Worm (Caenorhabditis elegans) whole organism, young adult: ENCODE data around the gene ifet-1.

ENCODE experiments used
- B0019.2 ChIP-seq: fragments of 200-800 bp; sonication (Bioruptor generic); conservative IDR thresholded peaks from 2 replicates; pipeline ENCODE4 v1.3.6; 2022; ENCODE audit warnings: missing genetic modification reagents, missing genetic modification characterization, missing compliant biosample characterization
- B0035.1 ChIP-seq: sonication (generic microtip); optimal IDR thresholded peaks from 2 replicates; lab custom pipeline; 2016; ENCODE audit warnings: missing genetic modification characterization, mild to moderate bottlenecking, missing compliant biosample characterization, missing genotype, missing genetic modification reagents
- C06A6.2 ChIP-seq: fragments of 200-800 bp; sonication (Bioruptor generic); conservative IDR thresholded peaks from 2 replicates; pipeline ENCODE4 v1.3.6; 2022; ENCODE audit warnings: missing genetic modification characterization, missing compliant biosample characterization
- F10E7.11 ChIP-seq: sonication (generic microtip); optimal IDR thresholded peaks from 2 replicates; lab custom pipeline; 2017; ENCODE audit warnings: mild to moderate bottlenecking, missing genetic modification characterization, moderate library complexity, missing compliant biosample characterization
- F49E8.2 ChIP-seq: sonication (generic microtip); optimal IDR thresholded peaks from 3 replicates; lab custom pipeline; 2017; ENCODE audit warnings: missing genetic modification characterization, mild to moderate bottlenecking, missing compliant biosample characterization, antibody characterized with exemption, moderate library complexity; ENCODE audit not compliant: insufficient read depth
- F55B11.4 ChIP-seq: sonication (generic microtip); optimal IDR thresholded peaks from 2 replicates; lab custom pipeline; 2016; ENCODE audit warnings: missing compliant biosample characterization, missing genetic modification characterization, borderline replicate concordance; ENCODE audit not compliant: insufficient read depth
- F57A8.1 ChIP-seq: fragments of 200-800 bp; sonication (Bioruptor generic); optimal IDR thresholded peaks from 2 replicates; lab custom pipeline; 2018; ENCODE audit warnings: mild to moderate bottlenecking, missing genetic modification characterization, moderate library complexity, missing compliant biosample characterization
- F57C9.4 ChIP-seq: sonication (generic microtip); optimal IDR thresholded peaks from 2 replicates; lab custom pipeline; 2017; ENCODE audit warnings: mild to moderate bottlenecking, missing genetic modification characterization, missing compliant biosample characterization
- K11D2.4 ChIP-seq: fragments of 200-800 bp; sonication (Bioruptor generic); IDR thresholded peaks from 2 replicates; pipeline ENCODE4 v1.3.6; 2022; ENCODE audit warnings: missing genetic modification reagents, missing genetic modification characterization, missing compliant biosample characterization
- K12H6.12 ChIP-seq: fragments of 200-800 bp; sonication (Bioruptor generic); optimal IDR thresholded peaks from 2 replicates; lab custom pipeline; 2018; ENCODE audit warnings: mild to moderate bottlenecking, missing genetic modification characterization, missing compliant biosample characterization
- T26A5.8 ChIP-seq: sonication (generic microtip); optimal IDR thresholded peaks from 2 replicates; lab custom pipeline; 2016; ENCODE audit warnings: missing genetic modification characterization, missing compliant biosample characterization
- Y79H2A.3 ChIP-seq: fragments of 200-800 bp; sonication (Bioruptor generic); conservative IDR thresholded peaks from 2 replicates; pipeline ENCODE4 v1.3.6; 2022; ENCODE audit warnings: missing genetic modification reagents, missing genetic modification characterization, missing compliant biosample characterization
- Y95B8A.8 ChIP-seq: fragments of 200-800 bp; sonication (Bioruptor generic); IDR thresholded peaks from 2 replicates; pipeline ENCODE4 v1.3.6; 2022; ENCODE audit warnings: missing genetic modification reagents, missing genetic modification characterization, missing compliant biosample characterization
- ZK185.1 ChIP-seq: sonication (generic microtip); optimal IDR thresholded peaks from 2 replicates; lab custom pipeline; 2016; ENCODE audit warnings: mild to moderate bottlenecking, missing genetic modification characterization, missing compliant biosample characterization; ENCODE audit not compliant: poor library complexity, severe bottlenecking
- aptf-2 ChIP-seq: fragments of 200-800 bp; sonication (Bioruptor generic); conservative IDR thresholded peaks from 2 replicates; pipeline ENCODE4 v1.3.6; 2022; ENCODE audit warnings: missing genetic modification reagents, missing genetic modification characterization, missing compliant biosample characterization
- attf-5 ChIP-seq: fragments of 200-800 bp; sonication (Bioruptor generic); optimal IDR thresholded peaks from 2 replicates; lab custom pipeline; 2018; ENCODE audit warnings: mild to moderate bottlenecking, missing genetic modification characterization, missing compliant biosample characterization
- bed-1 ChIP-seq: fragments of 200-800 bp; sonication (Bioruptor generic); IDR thresholded peaks from 2 replicates; pipeline ENCODE4 v1.3.6; 2022; ENCODE audit warnings: missing genetic modification reagents, missing genetic modification characterization, missing compliant biosample characterization
- ccch-3 ChIP-seq: fragments of 200-800 bp; sonication (Bioruptor generic); optimal IDR thresholded peaks from 2 replicates; lab custom pipeline; 2018; ENCODE audit warnings: mild to moderate bottlenecking, missing genetic modification characterization, missing compliant biosample characterization
- cebp-2 ChIP-seq: fragments of 200-800 bp; sonication (Bioruptor generic); IDR thresholded peaks from 2 replicates; pipeline ENCODE4 v1.3.6; 2022; ENCODE audit warnings: missing genetic modification characterization, missing compliant biosample characterization
- ceh-100 ChIP-seq: fragments of 200-800 bp; sonication (Bioruptor generic); IDR thresholded peaks from 2 replicates; pipeline ENCODE4 v1.3.6; 2022; ENCODE audit warnings: missing genetic modification reagents, missing genetic modification characterization, missing compliant biosample characterization
- ceh-27 ChIP-seq: fragments of 200-800 bp; sonication (Bioruptor generic); optimal IDR thresholded peaks from 2 replicates; lab custom pipeline; 2018; ENCODE audit warnings: mild to moderate bottlenecking, missing genetic modification characterization, moderate library complexity, missing compliant biosample characterization
- ceh-91 ChIP-seq: fragments of 200-800 bp; sonication (Bioruptor generic); IDR thresholded peaks from 2 replicates; pipeline ENCODE4 v1.3.6; 2022; ENCODE audit warnings: missing genetic modification reagents, missing genetic modification characterization, missing compliant biosample characterization
- chd-7 ChIP-seq: sonication (generic microtip); optimal IDR thresholded peaks from 2 replicates; lab custom pipeline; 2016; ENCODE audit warnings: mild to moderate bottlenecking, missing genetic modification characterization, moderate library complexity, missing compliant biosample characterization
- die-1 ChIP-seq: sonication (generic microtip); optimal IDR thresholded peaks from 2 replicates; lab custom pipeline; 2016; ENCODE audit warnings: missing genotype, mild to moderate bottlenecking, missing genetic modification characterization, missing compliant biosample characterization
- dox-1 ChIP-seq: fragments of 200-800 bp; sonication (Bioruptor generic); IDR thresholded peaks from 2 replicates; pipeline ENCODE4 v1.3.6; 2022; ENCODE audit warnings: missing genetic modification reagents, missing genetic modification characterization, missing compliant biosample characterization
- dpl-1 ChIP-seq: fragments of 150-350 bp; optimal IDR thresholded peaks from 2 replicates; lab custom pipeline; 2014; ENCODE audit warnings: missing biosample characterization, missing genetic modification reagents, missing genetic modification characterization
- ekl-4 ChIP-seq: fragments of 200-800 bp; sonication (Bioruptor generic); IDR thresholded peaks from 2 replicates; pipeline ENCODE4 v1.3.6; 2022; ENCODE audit warnings: missing genetic modification reagents, missing genetic modification characterization, missing compliant biosample characterization
- ets-4 ChIP-seq: fragments of 200-800 bp; sonication (Bioruptor generic); optimal IDR thresholded peaks from 2 replicates; lab custom pipeline; 2018; ENCODE audit warnings: mild to moderate bottlenecking, missing genetic modification characterization, missing compliant biosample characterization
- hlh-26 ChIP-seq: fragments of 200-800 bp; sonication (Bioruptor generic); conservative IDR thresholded peaks from 2 replicates; pipeline ENCODE4 v1.3.6; 2022; ENCODE audit warnings: missing genetic modification reagents, missing genetic modification characterization, missing compliant biosample characterization
- hmg-1.2 ChIP-seq: fragments of 200-800 bp; sonication (Bioruptor generic); IDR thresholded peaks from 2 replicates; pipeline ENCODE4 v1.3.6; 2022; ENCODE audit warnings: missing genetic modification reagents, missing genetic modification characterization, missing compliant biosample characterization
- hmg-20 ChIP-seq: fragments of 200-800 bp; sonication (Bioruptor generic); IDR thresholded peaks from 2 replicates; pipeline ENCODE4 v1.3.6; 2022; ENCODE audit warnings: missing genetic modification reagents, missing genetic modification characterization, missing compliant biosample characterization
- hrde-1 ChIP-seq: sonication (generic microtip); optimal IDR thresholded peaks from 2 replicates; lab custom pipeline; 2016; ENCODE audit warnings: missing genetic modification characterization, mild to moderate bottlenecking, missing compliant biosample characterization, moderate library complexity, missing genotype, missing genetic modification reagents, borderline replicate concordance
- lag-1 ChIP-seq: fragments of 200-800 bp; sonication (Bioruptor generic); IDR thresholded peaks from 2 replicates; pipeline ENCODE4 v1.3.6; 2022; ENCODE audit warnings: missing genetic modification reagents, missing genetic modification characterization, missing compliant biosample characterization
- lin-35 ChIP-seq, 3 experiments: fragments of 150-350 bp in 2 of 3; sonication (generic microtip) in 1 of 3; optimal IDR thresholded peaks; 2 replicates each; lab custom pipeline; 2014 to 2018; ENCODE audit warnings: missing biosample characterization in 3 of 3, missing genetic modification characterization in 3 of 3, missing genetic modification reagents in 3 of 3
- lsy-27 ChIP-seq: sonication (generic microtip); optimal IDR thresholded peaks from 2 replicates; lab custom pipeline; 2017; ENCODE audit warnings: missing genetic modification characterization, mild to moderate bottlenecking, missing compliant biosample characterization, antibody characterized with exemption, missing genotype, borderline replicate concordance; ENCODE audit not compliant: insufficient read depth
- madf-8 ChIP-seq: fragments of 200-800 bp; sonication (Bioruptor generic); conservative IDR thresholded peaks from 2 replicates; pipeline ENCODE4 v1.3.6; 2022; ENCODE audit warnings: missing genetic modification reagents, missing genetic modification characterization, missing compliant biosample characterization
- mcd-1 ChIP-seq: fragments of 200-800 bp; sonication (Bioruptor generic); IDR thresholded peaks from 2 replicates; pipeline ENCODE4 v1.3.6; 2022; ENCODE audit warnings: missing genetic modification reagents, missing genetic modification characterization, missing compliant biosample characterization
- mel-28 ChIP-seq: sonication (generic microtip); optimal IDR thresholded peaks from 2 replicates; lab custom pipeline; 2016; ENCODE audit warnings: borderline replicate concordance, mild to moderate bottlenecking, missing genetic modification characterization, missing compliant biosample characterization
- mxl-1 ChIP-seq: sonication (generic microtip); optimal IDR thresholded peaks from 2 replicates; lab custom pipeline; 2016; ENCODE audit warnings: missing genetic modification characterization, missing compliant biosample characterization
- nfyb-1 ChIP-seq: fragments of 200-800 bp; sonication (Bioruptor generic); IDR thresholded peaks from 2 replicates; pipeline ENCODE4 v1.3.6; 2022; ENCODE audit warnings: missing genetic modification reagents, missing genetic modification characterization, missing compliant biosample characterization
- nhr-90 ChIP-seq: sonication (generic microtip); optimal IDR thresholded peaks from 2 replicates; lab custom pipeline; 2016; ENCODE audit warnings: missing genotype, mild to moderate bottlenecking, missing genetic modification characterization, missing compliant biosample characterization
- repo-1 ChIP-seq: sonication (generic microtip); optimal IDR thresholded peaks from 2 replicates; lab custom pipeline; 2017; ENCODE audit warnings: mild to moderate bottlenecking, missing genetic modification characterization, missing compliant biosample characterization
- snpc-1.3 ChIP-seq: sonication (generic microtip); optimal IDR thresholded peaks from 2 replicates; lab custom pipeline; 2017; ENCODE audit warnings: missing genetic modification characterization, mild to moderate bottlenecking, missing compliant biosample characterization, antibody characterized with exemption, moderate library complexity, missing genotype, missing genetic modification reagents; ENCODE audit not compliant: insufficient read depth
- snpc-3.4 ChIP-seq: sonication (generic microtip); optimal IDR thresholded peaks from 2 replicates; lab custom pipeline; 2017; ENCODE audit warnings: missing genetic modification characterization, mild to moderate bottlenecking, missing compliant biosample characterization, antibody characterized with exemption, moderate library complexity, missing genotype, missing genetic modification reagents
- tbp1 ChIP-seq: fragments of 200-800 bp; sonication (Bioruptor generic); optimal IDR thresholded peaks from 2 replicates; lab custom pipeline; 2018; ENCODE audit warnings: mild to moderate bottlenecking, missing genetic modification characterization, missing compliant biosample characterization
- unc-62 ChIP-seq: fragments of 150-350 bp; optimal IDR thresholded peaks from 2 replicates; lab custom pipeline; 2014; ENCODE audit warnings: missing biosample characterization, missing genetic modification reagents, missing genetic modification characterization
- ztf-25 ChIP-seq: fragments of 200-800 bp; sonication (Bioruptor generic); IDR thresholded peaks from 2 replicates; pipeline ENCODE4 v1.3.6; 2022; ENCODE audit warnings: missing genetic modification reagents, missing genetic modification characterization, missing compliant biosample characterization

The ifet-1 gene

ce11 chrIII:4449893-4450579 is 24.9 kb downstream of the ifet-1 start, which contains the start of gene ceh-43 (continued):
- no peak for TF ChIP-seq madf-8 (GFP tag; lab: Robert Waterston, UW)
- no peak for TF ChIP-seq K12H6.12 (tag; lab: Kevin White, UChicago)
- TF ChIP-seq dox-1, result no peak
- peak; percentile 92 for TF ChIP-seq tbp1 (GFP tag; lab: Kevin White, UChicago)
- no peak for TF ChIP-seq ekl-4 (GFP tag; lab: Robert Waterston, UW)
- TF ChIP-seq F57C9.4 (tag; lab: Kevin White, UChicago), result no peak
- no peak for TF ChIP-seq attf-5 (GFP tag; lab: Kevin White, UChicago)
- TF ChIP-seq cebp-2 (GFP tag; lab: Robert Waterston, UW), result no peak
- TF ChIP-seq mcd-1, result no peak
- no peak for TF ChIP-seq lag-1
- TF ChIP-seq die-1 (tag; lab: Kevin White, UChicago), result peak; percentile 35
- peak; percentile 51 for TF ChIP-seq ceh-100 (GFP tag; lab: Robert Waterston, UW)
- TF ChIP-seq hmg-20, result no peak
- no peak for TF ChIP-seq C06A6.2 (GFP tag; lab: Robert Waterston, UW)
- no peak for TF ChIP-seq ccch-3
- TF ChIP-seq F57A8.1 (GFP tag; lab: Kevin White, UChicago), result no peak
- TF ChIP-seq aptf-2 (GFP tag; lab: Robert Waterston, UW), result no peak
- no peak for TF ChIP-seq lsy-27 (tag; lab: Kevin White, UChicago)
- TF ChIP-seq F49E8.2 (tag; lab: Kevin White, UChicago), result no peak
- no peak for TF ChIP-seq dpl-1 (GFP tag; lab: Kevin White, UChicago)
- no peak for TF ChIP-seq hlh-26
- no peak for TF ChIP-seq unc-62 (GFP tag; lab: Kevin White, UChicago)
- TF ChIP-seq chd-7, result no peak
- peak; percentile 53 for TF ChIP-seq hmg-1.2 (GFP tag; lab: Robert Waterston, UW)
- TF ChIP-seq ets-4 (GFP tag; lab: Kevin White, UChicago), result no peak
- peak; percentile 57 for TF ChIP-seq B0019.2 (GFP tag; lab: Robert Waterston, UW)
- no peak for TF ChIP-seq K11D2.4
- TF ChIP-seq B0035.1, result no peak
- no peak for TF ChIP-seq lin-35 (GFP tag; optimal IDR thresholded peaks at IDR 0.05; lab: Kevin White, UChicago)
- peak; percentile 20 for TF ChIP-seq ZK185.1 (tag; lab: Kevin White, UChicago)
- no peak for TF ChIP-seq F10E7.11 (tag; lab: Kevin White, UChicago)
- peak; percentile 13 for TF ChIP-seq ceh-27 (GFP tag; lab: Kevin White, UChicago)
- TF ChIP-seq hrde-1 (tag; lab: Kevin White, UChicago), result no peak
- TF ChIP-seq mxl-1 (tag; lab: Kevin White, UChicago), result no peak
- no peak for TF ChIP-seq repo-1 (tag; lab: Kevin White, UChicago)
- no peak for TF ChIP-seq Y79H2A.3 (GFP tag; lab: Robert Waterston, UW)
- no peak for TF ChIP-seq T26A5.8 (tag; lab: Kevin White, UChicago)
- no peak for TF ChIP-seq ztf-25 (GFP tag; lab: Robert Waterston, UW)
- no peak for TF ChIP-seq mel-28
- no peak for TF ChIP-seq Y95B8A.8 (GFP tag; lab: Robert Waterston, UW)
- 0 out of 2 replicates have a peak, but pooled peaks have one; percentile 32 for TF ChIP-seq nfyb-1
- TF ChIP-seq ceh-91 (GFP tag; lab: Robert Waterston, UW), result 0 out of 2 replicates have a peak, but pooled peaks have one; percentile 25
- no peak for TF ChIP-seq F55B11.4 (tag; lab: Kevin White, UChicago)
- TF ChIP-seq snpc-1.3, result no peak
- TF ChIP-seq bed-1, result 0 out of 2 replicates have a peak, but pooled peaks have one; percentile 29
- TF ChIP-seq snpc-3.4, result peak; percentile 38
- TF ChIP-seq nhr-90 (tag; lab: Kevin White, UChicago), result peak; percentile 11
